Fruit fly (Drosophila melanogaster) S2 (cell line): Measurements from ENCODE around the gene Sf3a2.

Experiments
- CG8478 ChIP-seq: fragments of >200 bp; optimal IDR thresholded peaks from 2 replicates; lab custom pipeline; 2018
- CTCF ChIP-seq, 2 experiments: fragments of >200 bp; optimal IDR thresholded peaks; 2 replicates each; lab custom pipeline; 2018

The Sf3a2 gene

DNA sequence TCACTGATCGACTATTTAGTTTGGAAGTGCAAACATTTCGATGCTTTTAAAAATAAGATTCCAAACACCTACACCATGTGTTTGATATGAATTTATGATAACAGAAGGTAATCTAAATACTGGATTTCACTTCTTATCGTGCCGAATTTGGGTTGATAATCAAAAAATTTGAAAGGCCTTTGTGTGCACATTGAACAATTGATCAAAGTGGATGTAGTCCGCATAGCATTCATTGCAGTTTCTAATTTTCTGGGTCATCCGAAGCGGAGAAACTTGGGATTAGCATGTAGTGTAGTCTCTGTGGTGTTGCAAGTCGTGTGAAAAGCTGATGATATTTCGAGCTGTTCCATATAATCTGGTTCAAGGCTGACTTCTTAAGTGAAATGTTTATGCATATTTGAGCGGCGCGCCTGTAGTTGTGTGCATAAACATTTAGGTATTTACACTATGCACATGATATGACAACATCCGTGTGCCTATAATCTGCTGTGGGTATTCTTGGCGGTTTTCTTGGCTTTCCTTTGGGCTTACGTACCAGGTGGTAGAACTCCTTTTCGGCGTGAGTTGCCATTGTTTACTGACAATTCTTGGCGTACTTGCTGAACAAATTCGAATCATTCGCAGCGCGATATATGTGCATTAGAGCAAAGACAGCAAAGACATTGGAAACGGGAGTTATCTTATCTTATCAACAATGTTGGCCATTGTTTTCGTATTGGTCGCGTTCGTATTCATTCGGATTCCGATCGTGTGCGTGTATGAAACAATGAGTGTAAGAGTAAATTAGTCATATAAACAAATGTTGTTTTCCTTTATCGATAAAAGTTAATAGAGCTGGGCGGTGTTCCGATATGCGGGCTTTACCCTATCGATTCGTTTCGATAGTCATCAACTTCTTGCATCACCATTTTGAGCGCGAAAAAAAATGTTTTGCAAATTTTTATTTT lies 40.8 kb downstream of the Sf3a2 start, which contains the start of gene Hip1:
TSS of gene Hip1 (minus strand) at position 834 of the 947 bp plus-strand sequence.
- no peak for TF ChIP-seq CTCF (optimal IDR thresholded peaks at IDR 0.05; lab: Kevin White, UChicago)
- no peak for TF ChIP-seq CG8478
